Fruit fly (Drosophila melanogaster): ENCODE results near the gene Utx.

DNA sequence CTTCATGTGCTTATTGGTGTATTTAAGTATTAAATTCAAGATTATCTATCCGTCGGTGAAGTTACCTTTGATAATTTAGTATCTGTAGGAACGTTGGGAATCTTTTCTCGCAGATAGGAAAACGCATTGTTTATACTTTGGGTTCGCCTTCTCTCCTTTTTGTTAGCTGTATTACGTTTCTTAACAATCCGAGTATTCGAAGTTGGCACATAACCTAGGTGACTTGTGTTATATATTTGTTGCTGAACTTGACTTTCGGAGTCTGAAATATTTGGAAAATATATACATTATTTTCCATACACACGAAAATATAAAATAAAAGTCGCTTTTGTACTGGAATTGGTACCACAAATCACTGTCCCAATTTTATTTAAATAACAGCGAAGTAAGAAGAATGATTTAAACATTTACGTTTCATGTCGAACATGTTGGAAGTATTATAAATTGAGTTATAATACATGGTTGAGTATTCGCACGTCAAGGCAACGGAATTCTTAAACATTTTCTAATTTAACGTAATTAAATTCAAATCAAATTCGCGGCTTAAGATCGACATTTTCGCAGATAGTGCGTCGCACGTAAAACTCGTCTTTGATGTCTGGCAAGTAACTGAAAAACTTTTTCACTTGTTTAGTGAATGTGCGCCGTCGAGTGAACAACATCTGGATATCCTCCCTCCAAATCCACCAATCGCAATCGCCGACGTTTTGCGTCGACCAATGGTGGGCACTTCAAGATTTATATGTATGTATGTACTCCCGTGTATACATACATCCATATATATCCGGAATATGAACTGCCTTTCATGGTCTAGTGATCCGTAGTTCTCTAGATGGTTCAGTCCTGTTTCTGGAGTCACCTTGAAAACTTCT, 16.4 kb upstream of the Utx start, which contains the start of gene Hand:
- TF ChIP-seq Myc (optimal IDR thresholded peaks at IDR 0.05) (no peak), psq (optimal IDR thresholded peaks at IDR 0.05) (no peak), insv (optimal IDR thresholded peaks at IDR 0.05) (no peak), ttk (optimal IDR thresholded peaks at IDR 0.05) (no peak)

Measured in Kc167 (cell line).